Worm (Caenorhabditis elegans) whole organism, L3 larva: ENCODE measurements around the gene B0250.8.
A peak's percentile ranks its signal among the peaks of the same experiment; 100 is the strongest.

ENCODE experiments used
- aly-2 ChIP-seq: fragments of 150-350 bp; optimal IDR thresholded peaks from 2 replicates; lab custom pipeline; 2014; ENCODE audit warnings: missing biosample characterization, missing genetic modification characterization
- ceh-82 ChIP-seq: fragments of 150-350 bp; optimal IDR thresholded peaks from 2 replicates; lab custom pipeline; 2014; ENCODE audit warnings: missing biosample characterization, missing genetic modification characterization
- fos-1 ChIP-seq: fragments of 150-350 bp; optimal IDR thresholded peaks from 2 replicates; lab custom pipeline; 2014; ENCODE audit warnings: missing biosample characterization, missing genetic modification characterization
- jun-1 ChIP-seq: fragments of 150-350 bp; optimal IDR thresholded peaks from 2 replicates; lab custom pipeline; 2014; ENCODE audit warnings: missing biosample characterization, missing genetic modification reagents, missing genetic modification characterization
- nhr-11 ChIP-seq: fragments of 150-350 bp; optimal IDR thresholded peaks from 2 replicates; lab custom pipeline; 2014; ENCODE audit warnings: missing biosample characterization, missing genetic modification characterization
- pha-4 ChIP-seq: fragments of 150-350 bp; optimal IDR thresholded peaks from 2 replicates; lab custom pipeline; 2014; ENCODE audit warnings: missing biosample characterization, missing genetic modification reagents, missing genetic modification characterization
- pqm-1 ChIP-seq: fragments of 150-350 bp; optimal IDR thresholded peaks from 2 replicates; lab custom pipeline; 2017; ENCODE audit warnings: missing biosample characterization, missing genetic modification characterization, inconsistent platforms
- snpc-4 ChIP-seq: fragments of 150-350 bp; optimal IDR thresholded peaks from 2 replicates; lab custom pipeline; 2014; ENCODE audit warnings: missing biosample characterization, missing genetic modification characterization
- unc-39 ChIP-seq: sonication (generic microtip); optimal IDR thresholded peaks from 4 replicates; lab custom pipeline; 2017; ENCODE audit warnings: missing biosample characterization, missing genetic modification characterization
- unc-62 ChIP-seq: fragments of 150-350 bp; sonication (generic microtip); optimal IDR thresholded peaks from 4 replicates; lab custom pipeline; 2014; ENCODE audit warnings: missing biosample characterization, missing genetic modification reagents, missing genetic modification characterization

ce11 chrV:20476981-20477380, 6.7 kb upstream of the B0250.8 start:
- no peak for TF ChIP-seq unc-39 (tag; lab: Kevin White, UChicago)
- no peak for TF ChIP-seq snpc-4 (tag; lab: Kevin White, UChicago)
- TF ChIP-seq ceh-82 (tag; lab: Kevin White, UChicago): no peak
- no peak for TF ChIP-seq aly-2
- no peak for TF ChIP-seq nhr-11 (tag; lab: Kevin White, UChicago)
- no peak for TF ChIP-seq fos-1 (tag; lab: Kevin White, UChicago)
- peak; percentile 0 for TF ChIP-seq pha-4 (tag; lab: Kevin White, UChicago)
- no peak for TF ChIP-seq jun-1 (tag; lab: Kevin White, UChicago)
- no peak for TF ChIP-seq unc-62 (GFP tag; lab: Kevin White, UChicago)
- no peak for TF ChIP-seq pqm-1 (tag; lab: Kevin White, UChicago)
